Worm (Caenorhabditis elegans): Measurements from ENCODE around the gene lgc-27.

- TF ChIP-seq rec-8 (tag; optimal IDR thresholded peaks at IDR 0.05) = no peak
- TF ChIP-seq Y67H2A.10 (GFP tag; conservative IDR thresholded peaks at IDR 0.05) = no peak
- TF ChIP-seq snpc-4 (GFP tag; optimal IDR thresholded peaks at IDR 0.05) = no peak
- no peak for TF ChIP-seq snpc-4 (tag; optimal IDR thresholded peaks at IDR 0.05)
- no peak for TF ChIP-seq bed-1 (GFP tag; IDR thresholded peaks at IDR 0.05)
These were observed 14.3 kb downstream of the lgc-27 start, which contains the start of gene T05A7.12 for ce11 chrII:4663186-4663585.
